Fruit fly (Drosophila melanogaster) whole organism, pupa: ENCODE measurements around the gene ss.
A peak's percentile ranks its signal among the peaks of the same experiment; 100 is the strongest.

Experiments used
- CG10348 ChIP-seq: fragments of 200-800 bp; sonication (Bioruptor generic); IDR thresholded peaks from 2 replicates; pipeline ENCODE4 v1.3.6; 2022; ENCODE audit warnings: missing biosample characterization, missing genetic modification characterization
- CG12605 ChIP-seq: fragments of 200-800 bp; sonication (Bioruptor generic); IDR thresholded peaks from 2 replicates; pipeline ENCODE4 v1.3.6; 2022; ENCODE audit warnings: missing biosample characterization, missing genetic modification characterization
- CG13204 ChIP-seq: fragments of 200-800 bp; sonication (Bioruptor generic); optimal IDR thresholded peaks from 2 replicates; lab custom pipeline; 2018; ENCODE audit warnings: missing biosample characterization, mild to moderate bottlenecking, missing genetic modification characterization, moderate library complexity
- CG14655 ChIP-seq: fragments of 200-800 bp; sonication (Bioruptor generic); optimal IDR thresholded peaks from 3 replicates; lab custom pipeline; 2017; ENCODE audit warnings: mild to moderate bottlenecking, missing biosample characterization, missing genetic modification reagents, missing genetic modification characterization
- CG15710 ChIP-seq: fragments of 200-800 bp; sonication (Bioruptor generic); optimal IDR thresholded peaks from 2 replicates; lab custom pipeline; 2018; ENCODE audit warnings: missing biosample characterization, mild to moderate bottlenecking, missing genetic modification characterization, moderate library complexity
- CG17806 ChIP-seq: fragments of 200-800 bp; sonication (Bioruptor generic); optimal IDR thresholded peaks from 2 replicates; lab custom pipeline; 2018; ENCODE audit warnings: missing biosample characterization, mild to moderate bottlenecking, missing genetic modification characterization, moderate library complexity
- CG32121 ChIP-seq: fragments of 200-800 bp; sonication (Bioruptor generic); IDR thresholded peaks from 2 replicates; pipeline ENCODE4 v1.3.6; 2022; ENCODE audit warnings: missing biosample characterization, missing genetic modification characterization
- CG34367 ChIP-seq: fragments of 200-800 bp; sonication (Bioruptor generic); optimal IDR thresholded peaks from 2 replicates; lab custom pipeline; 2018; ENCODE audit warnings: missing biosample characterization, mild to moderate bottlenecking, missing genetic modification characterization
- CG4496 ChIP-seq: fragments of 200-800 bp; sonication (Bioruptor generic); IDR thresholded peaks from 3 replicates; pipeline ENCODE4 v1.3.6; 2022; ENCODE audit warnings: missing biosample characterization, missing genetic modification characterization
- CG8159 ChIP-seq: fragments of 200-800 bp; sonication (Bioruptor generic); optimal IDR thresholded peaks from 3 replicates; lab custom pipeline; 2018; ENCODE audit warnings: missing biosample characterization, mild to moderate bottlenecking, missing genetic modification characterization, moderate library complexity
- CG8301 ChIP-seq: fragments of 200-800 bp; sonication (Bioruptor generic); optimal IDR thresholded peaks from 2 replicates; lab custom pipeline; 2018; ENCODE audit warnings: missing biosample characterization, mild to moderate bottlenecking, missing genetic modification characterization
- CG9948 ChIP-seq: fragments of 200-800 bp; sonication (Bioruptor generic); optimal IDR thresholded peaks from 2 replicates; lab custom pipeline; 2018; ENCODE audit warnings: missing biosample characterization, mild to moderate bottlenecking, missing genetic modification characterization, moderate library complexity
- D1 ChIP-seq: fragments of 200-800 bp; sonication (Bioruptor generic); optimal IDR thresholded peaks from 2 replicates; lab custom pipeline; 2018; ENCODE audit warnings: missing biosample characterization, mild to moderate bottlenecking, missing genetic modification characterization, moderate library complexity
- EcR ChIP-seq: fragments of 200-800 bp; sonication (Bioruptor generic); optimal IDR thresholded peaks from 3 replicates; lab custom pipeline; 2019; ENCODE audit warnings: missing biosample characterization, missing genetic modification characterization, mild to moderate bottlenecking, moderate library complexity, missing genetic modification reagents
- Ets98B ChIP-seq: fragments of 200-800 bp; sonication (Bioruptor generic); IDR thresholded peaks from 2 replicates; pipeline ENCODE4 v1.3.6; 2022; ENCODE audit warnings: missing biosample characterization, missing genetic modification characterization
- Pif1A ChIP-seq: fragments of 200-800 bp; sonication (Bioruptor generic); optimal IDR thresholded peaks from 3 replicates; lab custom pipeline; 2016; ENCODE audit warnings: missing biosample characterization, missing genetic modification characterization
- Pif1B ChIP-seq: fragments of 200-800 bp; sonication (Bioruptor generic); optimal IDR thresholded peaks from 3 replicates; lab custom pipeline; 2016; ENCODE audit warnings: missing biosample characterization, missing genetic modification characterization
- Snoo ChIP-seq: fragments of 200-800 bp; sonication (Bioruptor generic); optimal IDR thresholded peaks from 3 replicates; lab custom pipeline; 2017; ENCODE audit warnings: missing biosample characterization, mild to moderate bottlenecking, missing genetic modification characterization, inconsistent platforms
- fd96Ca ChIP-seq: fragments of 200-800 bp; sonication (Bioruptor generic); IDR thresholded peaks from 3 replicates; pipeline ENCODE4 v1.3.6; 2022; ENCODE audit warnings: missing biosample characterization, missing genetic modification characterization
- gl ChIP-seq: fragments of 200-800 bp; sonication (Bioruptor generic); optimal IDR thresholded peaks from 2 replicates; lab custom pipeline; 2018; ENCODE audit warnings: missing biosample characterization, mild to moderate bottlenecking, missing genetic modification characterization
- rn ChIP-seq: fragments of 200-800 bp; sonication (Bioruptor generic); IDR thresholded peaks from 2 replicates; pipeline ENCODE4 v1.3.6; 2022; ENCODE audit warnings: missing biosample characterization, missing genetic modification characterization

Gene ss

dm6 chr3R:16368288-16368687, 35.2 kb downstream of the ss start, which contains the start of gene js:
TSS of gene js (minus strand) at chr3R:16368306.
- TF ChIP-seq CG15710 (tag; lab: Kevin White, UChicago) (no peak), CG12605 (0 out of 2 replicates have a peak, but pooled peaks have one; percentile 10), CG4496 (GFP tag; lab: Robert Waterston, UW) (peak; percentile 70; the same call in 2 of the 3 replicates), CG32121 (GFP tag; lab: Robert Waterston, UW) (peak; percentile 63), CG8159 (no peak), CG8301 (tag; lab: Kevin White, UChicago) (peak; percentile 81), Pif1B (GFP tag; lab: Kevin White, UChicago) (peak; percentile 49), CG10348 (GFP tag; lab: Robert Waterston, UW) (peak; percentile 53), Pif1A (GFP tag; lab: Kevin White, UChicago) (peak; percentile 76)

dm6 chr3R:16360008-16360407, 43.5 kb downstream of the ss start, which contains the start of gene CG42446:
TSS of gene CG42446 (minus strand) at chr3R:16360108.
- TF ChIP-seq rn (GFP tag; lab: Robert Waterston, UW) (no peak), CG4496 (GFP tag; lab: Robert Waterston, UW) (no peak), D1 (tag; lab: Kevin White, UChicago) (no peak), CG13204 (GFP tag; lab: Kevin White, UChicago) (no peak), CG34367 (no peak), Pif1B (GFP tag; lab: Kevin White, UChicago) (no peak), CG8301 (tag; lab: Kevin White, UChicago) (no peak), EcR (GFP tag; lab: Kevin White, UChicago) (no peak), gl (no peak), CG15710 (tag; lab: Kevin White, UChicago) (no peak), CG32121 (GFP tag; lab: Robert Waterston, UW) (no peak)

dm6 chr3R:16359098-16359497, 44.4 kb downstream of the ss start, which contains the start of gene CG17931:
TSS of gene CG17931 (minus strand) at chr3R:16359466.
- TF ChIP-seq CG12605 (no peak), D1 (tag; lab: Kevin White, UChicago) (peak; percentile 14)

- TF ChIP-seq Ets98B (GFP tag; lab: Robert Waterston, UW): peak; percentile 33; the same call in 1 of the 2 replicates
- no peak for TF ChIP-seq Pif1B (GFP tag; lab: Kevin White, UChicago)
- TF ChIP-seq rn (GFP tag; lab: Robert Waterston, UW): no peak
- TF ChIP-seq gl: no peak
- TF ChIP-seq CG15710 (tag; lab: Kevin White, UChicago): no peak
- peak; percentile 24; the same call in 1 of the 2 replicates for TF ChIP-seq CG32121 (GFP tag; lab: Robert Waterston, UW)
- 0 out of 3 replicates have a peak, but pooled peaks have one; percentile 22 for TF ChIP-seq fd96Ca (GFP tag; lab: Robert Waterston, UW)
Observed at dm6 chr3R:16356863-16357215, 46.7 kb downstream of the ss start, which contains the start of gene CG10311. TSS of gene CG10311 (minus strand) at chr3R:16357015.

dm6 chr3R:16356215-16356862, 47.2 kb downstream of the ss start:
- TF ChIP-seq CG32121 (GFP tag; lab: Robert Waterston, UW): no peak
- TF ChIP-seq rn (GFP tag; lab: Robert Waterston, UW): no peak
- no peak for TF ChIP-seq gl
- no peak for TF ChIP-seq CG14655
- no peak; the same call in 2 of the 3 replicates for TF ChIP-seq CG4496 (GFP tag; lab: Robert Waterston, UW)
- TF ChIP-seq EcR (GFP tag; lab: Kevin White, UChicago): no peak
- TF ChIP-seq CG8159: no peak

- TF ChIP-seq Snoo (no peak), CG32121 (GFP tag; lab: Robert Waterston, UW) (no peak), CG8301 (tag; lab: Kevin White, UChicago) (no peak)
- TF ChIP-seq, all 21 proteins: peak for 0
Observed at dm6 chr3R:16355393-16355943, 48.0 kb downstream of the ss start.

dm6 chr3R:16353671-16354070, 49.8 kb downstream of the ss start:
- TF ChIP-seq D1 (tag; lab: Kevin White, UChicago) (no peak), Ets98B (GFP tag; lab: Robert Waterston, UW) (no peak), CG34367 (no peak), CG13204 (GFP tag; lab: Kevin White, UChicago) (no peak), CG4496 (GFP tag; lab: Robert Waterston, UW) (no peak), CG8301 (tag; lab: Kevin White, UChicago) (no peak), CG32121 (GFP tag; lab: Robert Waterston, UW) (no peak), Snoo (no peak), CG17806 (tag; lab: Kevin White, UChicago) (no peak), gl (no peak), Pif1B (GFP tag; lab: Kevin White, UChicago) (no peak), CG9948 (tag; lab: Kevin White, UChicago) (no peak), EcR (GFP tag; lab: Kevin White, UChicago) (no peak), rn (GFP tag; lab: Robert Waterston, UW) (no peak), CG12605 (no peak), Pif1A (GFP tag; lab: Kevin White, UChicago) (no peak)
